Fruit fly (Drosophila melanogaster): Measurements from ENCODE around the gene CG9044.
A peak's percentile ranks its signal among the peaks of the same experiment; 100 is the strongest.

DNA sequence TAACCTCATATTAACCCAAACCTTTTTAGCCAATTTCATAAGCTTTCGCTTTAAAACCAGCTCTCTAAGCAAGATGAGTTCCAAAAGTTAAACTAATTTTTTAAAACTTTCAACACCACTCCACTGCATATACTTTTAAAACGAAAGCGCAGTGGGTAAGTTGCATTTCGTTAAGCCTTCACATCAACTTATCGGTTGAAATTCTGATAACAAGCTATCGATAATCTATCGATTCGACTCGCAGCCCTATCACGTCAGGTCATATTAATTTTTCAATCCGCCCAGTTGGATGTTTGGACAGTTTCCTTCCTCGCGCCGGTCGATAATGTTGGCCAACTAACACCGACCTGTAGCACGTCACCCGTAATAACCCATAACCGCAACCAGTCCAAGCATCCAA, 36.8 kb downstream of the CG9044 start, which contains the start of gene ifc:
- TF ChIP-seq CG8478 (optimal IDR thresholded peaks at IDR 0.05) (no peak), CTCF (optimal IDR thresholded peaks at IDR 0.05) (peak; percentile 28 to 48)

Data from S2 (cell line).